Worm (Caenorhabditis elegans) whole organism, mixed stage, embryonic: Measurements from ENCODE around the gene F59A6.3.

Source experiments
- M03D4.4 ChIP-seq: sonication (generic microtip); optimal IDR thresholded peaks from 2 replicates; lab custom pipeline; 2017; ENCODE audit warnings: mild to moderate bottlenecking, missing genetic modification characterization, missing compliant biosample characterization
- bed-3 ChIP-seq: fragments of 200-800 bp; sonication (Bioruptor generic); optimal IDR thresholded peaks from 3 replicates; lab custom pipeline; 2018; ENCODE audit warnings: mild to moderate bottlenecking, missing genetic modification characterization, moderate library complexity, missing compliant biosample characterization
- blmp-1 ChIP-seq: fragments of 150-350 bp; optimal IDR thresholded peaks from 2 replicates; lab custom pipeline; 2014; ENCODE audit warnings: missing biosample characterization, missing genetic modification characterization
- ceh-39 ChIP-seq: fragments of 150-350 bp; optimal IDR thresholded peaks from 2 replicates; lab custom pipeline; 2014; ENCODE audit warnings: missing biosample characterization, missing genetic modification characterization
- ceh-43 ChIP-seq: fragments of 200-800 bp; sonication (Bioruptor generic); optimal IDR thresholded peaks from 2 replicates; lab custom pipeline; 2018; ENCODE audit warnings: mild to moderate bottlenecking, missing genetic modification characterization, moderate library complexity, missing compliant biosample characterization
- ceh-83 ChIP-seq: fragments of 200-800 bp; sonication (Bioruptor generic); optimal IDR thresholded peaks from 2 replicates; lab custom pipeline; 2018; ENCODE audit warnings: mild to moderate bottlenecking, missing genetic modification characterization, missing compliant biosample characterization
- ces-1 ChIP-seq: fragments of 150-350 bp; optimal IDR thresholded peaks from 2 replicates; lab custom pipeline; 2014; ENCODE audit warnings: missing biosample characterization, missing genetic modification reagents, missing genetic modification characterization
- drap-1 ChIP-seq: fragments of 200-800 bp; sonication (Bioruptor generic); optimal IDR thresholded peaks from 3 replicates; lab custom pipeline; 2018; ENCODE audit warnings: mild to moderate bottlenecking, missing genetic modification characterization, missing compliant biosample characterization
- flh-1 ChIP-seq: fragments of 200-800 bp; sonication (Bioruptor generic); optimal IDR thresholded peaks from 2 replicates; lab custom pipeline; 2018; ENCODE audit warnings: mild to moderate bottlenecking, missing genetic modification characterization, moderate library complexity, missing compliant biosample characterization
- ham-2 ChIP-seq: fragments of 200-800 bp; sonication (Bioruptor generic); optimal IDR thresholded peaks from 2 replicates; lab custom pipeline; 2018; ENCODE audit warnings: mild to moderate bottlenecking, missing genetic modification characterization, missing compliant biosample characterization
- hlh-1 ChIP-seq: fragments of 150-350 bp; optimal IDR thresholded peaks from 2 replicates; lab custom pipeline; 2014; ENCODE audit warnings: missing biosample characterization, missing genetic modification reagents, missing genetic modification characterization
- lin-13 ChIP-seq: fragments of 150-350 bp; optimal IDR thresholded peaks from 2 replicates; lab custom pipeline; 2014; ENCODE audit warnings: missing biosample characterization, missing genetic modification characterization
- lin-32 ChIP-seq: fragments of 200-800 bp; sonication (Bioruptor generic); optimal IDR thresholded peaks from 2 replicates; lab custom pipeline; 2018; ENCODE audit warnings: mild to moderate bottlenecking, missing genetic modification characterization, missing compliant biosample characterization
- lsy-2 ChIP-seq: fragments of 150-350 bp; optimal IDR thresholded peaks from 2 replicates; lab custom pipeline; 2014; ENCODE audit warnings: missing biosample characterization, missing genetic modification characterization
- mab-5 ChIP-seq: fragments of 150-350 bp; optimal IDR thresholded peaks from 2 replicates; lab custom pipeline; 2014; ENCODE audit warnings: missing biosample characterization, missing genetic modification characterization
- mep-1 ChIP-seq: fragments of 150-350 bp; optimal IDR thresholded peaks from 2 replicates; lab custom pipeline; 2017; ENCODE audit warnings: missing biosample characterization, missing genetic modification reagents, missing genetic modification characterization, inconsistent platforms
- mls-2 ChIP-seq: sonication (generic microtip); optimal IDR thresholded peaks from 2 replicates; lab custom pipeline; 2016; ENCODE audit warnings: mild to moderate bottlenecking, missing genetic modification characterization, moderate library complexity, missing compliant biosample characterization
- nhr-2 ChIP-seq: fragments of 150-350 bp; optimal IDR thresholded peaks from 2 replicates; lab custom pipeline; 2014; ENCODE audit warnings: missing biosample characterization, missing genetic modification characterization
- nhr-237 ChIP-seq: fragments of 150-350 bp; optimal IDR thresholded peaks from 2 replicates; lab custom pipeline; 2014; ENCODE audit warnings: missing biosample characterization, missing genetic modification characterization
- nhr-28 ChIP-seq: fragments of 150-350 bp; optimal IDR thresholded peaks from 2 replicates; lab custom pipeline; 2014; ENCODE audit warnings: missing biosample characterization, missing genetic modification characterization
- nhr-76 ChIP-seq: sonication (generic microtip); optimal IDR thresholded peaks from 2 replicates; lab custom pipeline; 2017; ENCODE audit warnings: missing biosample characterization, missing genetic modification characterization
- pha-4 ChIP-seq: fragments of 150-350 bp; optimal IDR thresholded peaks from 2 replicates; lab custom pipeline; 2018; ENCODE audit warnings: missing biosample characterization, missing genetic modification reagents, missing genetic modification characterization
- sem-2 ChIP-seq: fragments of 200-800 bp; sonication (Bioruptor generic); optimal IDR thresholded peaks from 2 replicates; lab custom pipeline; 2018; ENCODE audit warnings: mild to moderate bottlenecking, missing genetic modification characterization, missing compliant biosample characterization
- snpc-4 ChIP-seq: fragments of 150-350 bp; optimal IDR thresholded peaks from 2 replicates; lab custom pipeline; 2014; ENCODE audit warnings: missing biosample characterization, missing genetic modification characterization
- sptf-1 ChIP-seq: sonication (generic microtip); optimal IDR thresholded peaks from 2 replicates; lab custom pipeline; 2017; ENCODE audit warnings: mild to moderate bottlenecking, missing genetic modification characterization, moderate library complexity, missing compliant biosample characterization
- unc-120 ChIP-seq: sonication (generic microtip); optimal IDR thresholded peaks from 2 replicates; lab custom pipeline; 2017; ENCODE audit warnings: missing genetic modification characterization, missing compliant biosample characterization; ENCODE audit not compliant: poor library complexity, severe bottlenecking
- unc-39 ChIP-seq: fragments of 150-350 bp; optimal IDR thresholded peaks from 2 replicates; lab custom pipeline; 2014; ENCODE audit warnings: missing biosample characterization, missing genetic modification characterization
- unc-62 ChIP-seq: fragments of 150-350 bp; optimal IDR thresholded peaks from 2 replicates; lab custom pipeline; 2014; ENCODE audit warnings: missing biosample characterization, missing genetic modification reagents, missing genetic modification characterization
- zip-8 ChIP-seq: fragments of 150-350 bp; optimal IDR thresholded peaks from 2 replicates; lab custom pipeline; 2014; ENCODE audit warnings: missing biosample characterization, missing genetic modification characterization
- ztf-11 ChIP-seq: fragments of 150-350 bp; optimal IDR thresholded peaks from 2 replicates; lab custom pipeline; 2014; ENCODE audit warnings: missing biosample characterization, missing genetic modification characterization

Gene F59A6.3

DNA sequence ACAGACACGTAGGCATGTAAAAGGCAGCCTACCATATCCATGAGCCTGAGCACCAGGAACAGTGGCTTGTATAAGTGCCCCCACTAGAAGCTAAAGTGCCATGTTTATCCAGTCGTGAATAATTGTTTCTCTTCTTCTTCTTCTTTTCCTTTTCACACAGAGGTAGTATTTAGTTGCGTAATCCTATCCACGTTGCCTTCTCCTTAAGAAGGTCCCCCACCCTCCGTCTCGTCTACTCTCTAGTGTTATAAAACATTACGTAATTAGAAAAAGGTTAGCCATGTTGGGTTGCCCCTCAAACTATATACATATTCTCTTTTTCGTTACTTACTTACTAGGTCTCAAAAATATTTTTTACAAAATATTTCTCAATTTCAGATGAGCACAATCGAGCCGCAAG, 21.5 kb upstream of the F59A6.3 start:
- TF ChIP-seq blmp-1 (tag; lab: Kevin White, UChicago) (no peak), bed-3 (GFP tag; lab: Kevin White, UChicago) (no peak), zip-8 (tag; lab: Kevin White, UChicago) (peak; percentile 90), ztf-11 (tag; lab: Kevin White, UChicago) (peak; percentile 40), ceh-39 (no peak), sptf-1 (tag; lab: Kevin White, UChicago) (peak; percentile 39), unc-39 (tag; lab: Kevin White, UChicago) (no peak), nhr-2 (tag; lab: Kevin White, UChicago) (peak; percentile 79)

DNA sequence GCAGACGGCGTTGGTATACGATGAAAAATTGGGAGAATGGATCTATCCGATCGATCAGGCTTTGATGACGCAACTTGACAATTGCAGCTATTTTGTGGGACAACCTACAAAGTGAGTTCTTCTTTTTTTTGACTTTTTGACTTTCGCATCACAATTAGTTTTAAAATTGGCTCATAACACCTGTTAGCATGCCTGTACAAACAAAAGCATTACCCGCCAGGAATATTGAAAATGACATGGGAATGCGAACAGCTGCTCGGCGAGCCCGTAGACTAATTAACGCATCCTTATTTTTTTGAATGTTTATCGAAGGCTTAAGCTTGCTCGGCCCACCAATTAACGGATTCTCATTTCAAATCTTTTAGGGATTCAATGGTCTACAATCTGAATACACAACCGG, 20.9 kb upstream of the F59A6.3 start:
- TF ChIP-seq bed-3 (GFP tag; lab: Kevin White, UChicago) (no peak), flh-1 (GFP tag; lab: Kevin White, UChicago) (no peak), drap-1 (GFP tag; lab: Kevin White, UChicago) (no peak), snpc-4 (no peak), unc-120 (no peak), mls-2 (no peak), M03D4.4 (tag; lab: Kevin White, UChicago) (no peak), ceh-43 (GFP tag; lab: Kevin White, UChicago) (no peak), hlh-1 (tag; lab: Kevin White, UChicago) (no peak), nhr-28 (tag; lab: Kevin White, UChicago) (no peak), zip-8 (tag; lab: Kevin White, UChicago) (peak; percentile 10), sem-2 (no peak), ces-1 (GFP tag; lab: Kevin White, UChicago) (no peak), unc-39 (tag; lab: Kevin White, UChicago) (no peak), lsy-2 (tag; lab: Kevin White, UChicago) (no peak), lin-32 (GFP tag; lab: Kevin White, UChicago) (peak; percentile 92)
- TF ChIP-seq, all 35 proteins: peak for 2

DNA sequence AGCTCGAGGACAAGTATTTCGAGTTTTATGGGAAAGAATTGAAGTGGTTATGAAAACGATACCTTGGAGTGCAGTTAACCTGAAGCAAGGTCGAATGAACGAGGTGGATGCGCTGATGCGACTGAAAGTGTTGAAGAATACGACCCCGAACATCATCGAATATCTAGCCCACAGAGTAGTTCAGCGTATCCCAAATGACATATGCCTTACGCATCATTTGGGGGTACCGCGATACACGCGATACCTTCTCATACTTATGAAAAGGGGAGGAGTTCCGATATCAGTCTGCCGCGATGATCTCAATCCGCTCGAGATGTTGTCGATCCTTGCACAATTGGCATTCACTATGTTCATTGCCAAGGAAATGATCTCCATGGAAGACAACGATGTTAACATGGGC, 18.3 kb upstream of the F59A6.3 start, which contains the start of gene T27F7.12:
TSS of gene T27F7.12 (plus strand) at position 301 of the 400 bp plus-strand sequence.
- TF ChIP-seq nhr-76 (tag; lab: Kevin White, UChicago) (no peak), lsy-2 (tag; lab: Kevin White, UChicago) (no peak), ham-2 (GFP tag; lab: Kevin White, UChicago) (no peak), blmp-1 (tag; lab: Kevin White, UChicago) (no peak), nhr-2 (tag; lab: Kevin White, UChicago) (no peak), lin-13 (tag; lab: Kevin White, UChicago) (no peak), ceh-83 (GFP tag; lab: Kevin White, UChicago) (no peak), ztf-11 (tag; lab: Kevin White, UChicago) (no peak), mab-5 (tag; lab: Kevin White, UChicago) (no peak), M03D4.4 (tag; lab: Kevin White, UChicago) (no peak), lin-32 (GFP tag; lab: Kevin White, UChicago) (no peak), mep-1 (tag; lab: Kevin White, UChicago) (no peak), drap-1 (GFP tag; lab: Kevin White, UChicago) (no peak)

DNA sequence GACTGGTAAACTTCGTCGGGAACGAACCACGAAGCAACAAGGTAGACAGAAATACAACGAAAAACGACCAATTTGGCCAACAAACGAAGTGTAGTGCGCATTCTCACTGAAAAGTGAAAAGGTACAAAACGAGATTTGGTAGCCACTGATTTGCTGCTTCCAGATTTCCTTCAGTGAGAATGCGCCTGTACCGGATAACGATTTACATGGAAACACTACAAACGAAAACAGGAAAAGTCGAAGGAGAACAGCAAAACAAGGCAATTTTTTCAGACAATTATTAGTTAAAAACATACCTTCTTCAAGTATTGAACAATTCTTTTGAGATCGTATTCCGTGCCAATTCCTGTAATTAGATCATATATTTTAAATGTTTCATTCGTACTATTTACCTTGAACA, 15.2 kb upstream of the F59A6.3 start, which contains the start of gene pigb-1:
TSS of gene pigb-1 (minus strand) at position 101 of the 400 bp plus-strand sequence.
- TF ChIP-seq ceh-39 (no peak), pha-4 (tag; lab: Kevin White, UChicago) (no peak), nhr-237 (tag; lab: Kevin White, UChicago) (no peak), ztf-11 (tag; lab: Kevin White, UChicago) (no peak), nhr-28 (tag; lab: Kevin White, UChicago) (no peak), ceh-83 (GFP tag; lab: Kevin White, UChicago) (no peak)

DNA sequence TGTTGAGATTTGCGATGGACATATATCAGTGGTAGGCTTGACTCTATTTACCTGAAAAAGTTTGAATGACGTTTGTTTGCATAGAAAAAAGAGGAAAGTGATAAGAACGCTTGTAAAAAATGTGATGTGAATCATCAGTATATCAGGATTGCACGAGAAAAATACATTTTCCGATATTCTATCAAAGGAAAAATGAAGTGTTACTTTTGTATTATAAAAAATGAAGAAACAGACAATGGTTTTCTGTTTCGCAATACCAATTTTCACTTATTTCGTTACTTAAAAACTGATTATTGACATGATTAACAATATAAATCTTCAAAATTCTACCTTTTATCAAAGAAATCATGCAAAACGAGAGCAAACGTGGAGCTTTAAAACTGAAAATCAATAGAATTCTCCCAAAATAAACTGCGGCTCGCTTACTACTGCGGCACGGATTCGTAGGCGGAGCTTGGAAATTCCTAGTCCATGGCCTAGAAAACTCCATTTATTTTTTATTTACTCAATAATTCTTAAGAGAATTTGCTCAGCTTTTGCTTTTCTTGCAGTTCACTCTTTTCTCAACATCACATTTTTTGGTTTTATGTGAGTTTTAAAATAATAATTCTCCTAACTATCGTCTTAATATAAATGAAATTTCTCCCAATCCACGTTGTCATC, 14.5 kb upstream of the F59A6.3 start, which contains the start of the genes eif-1 and vps-24:
TSS of gene eif-1 (minus strand) at position 51 of the 663 bp plus-strand sequence.
TSS of gene vps-24 (plus strand) at position 469 of the 663 bp plus-strand sequence.
- TF ChIP-seq unc-62: no peak
- TF ChIP-seq nhr-76 (tag; lab: Kevin White, UChicago): no peak
- TF ChIP-seq lsy-2 (tag; lab: Kevin White, UChicago): peak; percentile 29
- TF ChIP-seq nhr-28 (tag; lab: Kevin White, UChicago): no peak
- peak; percentile 2 for TF ChIP-seq lin-13 (tag; lab: Kevin White, UChicago)
- peak; percentile 77 for TF ChIP-seq ces-1 (GFP tag; lab: Kevin White, UChicago)
- TF ChIP-seq nhr-237 (tag; lab: Kevin White, UChicago): peak; percentile 6
